Worm (Caenorhabditis elegans): ENCODE measurements around the gene F43G6.4.

Gene F43G6.4

DNA sequence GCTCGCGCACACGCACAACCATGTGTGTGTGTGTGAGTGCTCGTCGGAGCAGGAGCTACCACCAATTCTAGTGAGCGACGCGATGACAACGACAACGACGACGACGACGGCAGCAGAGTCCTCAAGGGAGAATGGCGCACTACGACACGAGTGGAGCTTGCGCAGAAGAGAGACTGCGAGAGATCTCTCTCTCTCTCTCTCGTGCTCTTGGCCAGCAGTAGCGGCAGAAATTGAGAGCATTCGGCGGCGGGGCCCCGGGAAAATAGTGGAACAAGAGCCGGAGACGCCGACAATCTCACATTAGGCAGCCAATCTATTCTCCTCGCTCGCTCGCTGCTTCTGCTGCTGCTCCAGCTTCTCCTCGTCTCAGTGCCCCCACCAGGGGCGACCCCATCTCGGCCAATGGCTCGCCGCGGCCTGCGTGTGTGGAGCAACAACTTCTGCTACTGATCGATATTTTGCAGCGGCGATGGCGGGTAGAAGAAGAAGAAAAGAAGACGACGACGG lies 43.7 kb upstream of the F43G6.4 start (continued):
- peak; percentile 59 for TF ChIP-seq nhr-6 (tag; optimal IDR thresholded peaks at IDR 0.05)
- TF ChIP-seq gei-8 (GFP tag; optimal IDR thresholded peaks at IDR 0.05) = peak; percentile 39
- TF ChIP-seq attf-4 (tag; optimal IDR thresholded peaks at IDR 0.05) = no peak
- TF ChIP-seq ZK546.5 (tag; optimal IDR thresholded peaks at IDR 0.05) = no peak
- peak; percentile 56 for TF ChIP-seq T20F7.1 (GFP tag; optimal IDR thresholded peaks at IDR 0.05)
- TF ChIP-seq F37D6.2 (tag; optimal IDR thresholded peaks at IDR 0.05) = peak; percentile 87
- TF ChIP-seq Y5F2A.4 (GFP tag; optimal IDR thresholded peaks at IDR 0.05) = no peak
- no peak for TF ChIP-seq ceh-44 (GFP tag; IDR thresholded peaks at IDR 0.05)
- TF ChIP-seq nhr-25 (tag; optimal IDR thresholded peaks at IDR 0.05; ENCODE audit: borderline replicate concordance, insufficient read depth) = no peak
- no peak for TF ChIP-seq nhr-237 (tag; optimal IDR thresholded peaks at IDR 0.05)
- no peak for TF ChIP-seq F26F4.8 (GFP tag; conservative IDR thresholded peaks at IDR 0.05)
- TF ChIP-seq zip-2 (tag; optimal IDR thresholded peaks at IDR 0.05) = no peak
- no peak for TF ChIP-seq F44E2.7 (GFP tag; IDR thresholded peaks at IDR 0.05)
- TF ChIP-seq ces-1 (GFP tag; optimal IDR thresholded peaks at IDR 0.05) = no peak
- TF ChIP-seq ztf-7 (tag; optimal IDR thresholded peaks at IDR 0.05) = no peak
- no peak for TF ChIP-seq nhr-41 (GFP tag; IDR thresholded peaks at IDR 0.05)
- peak in 1 of 2 experiments; percentile 63 for TF ChIP-seq hif-1 (tag; optimal IDR thresholded peaks at IDR 0.05)

DNA sequence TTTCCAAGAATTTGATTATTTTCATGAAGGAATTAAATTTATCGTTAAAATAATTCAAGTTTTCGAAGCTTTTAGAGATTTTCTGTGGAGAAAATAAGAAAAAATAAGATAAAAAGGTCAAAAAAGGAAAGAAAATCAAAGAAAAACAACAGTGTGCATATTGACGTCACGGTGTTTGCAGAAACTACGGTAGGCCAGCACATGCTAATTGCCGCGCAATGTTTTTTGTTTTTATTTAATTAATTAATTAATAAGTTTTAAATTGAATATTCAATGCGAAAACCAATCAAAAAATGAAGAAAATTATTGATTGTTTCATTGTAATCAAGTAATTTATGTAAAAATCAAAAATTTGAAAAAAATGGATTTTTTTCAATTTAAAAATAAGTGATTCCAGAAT lies 42.7 kb upstream of the F43G6.4 start:
- TF ChIP-seq mes-2 (tag; optimal IDR thresholded peaks at IDR 0.05; ENCODE audit: poor library complexity, severe bottlenecking) (peak; percentile 15), lsy-2 (tag; optimal IDR thresholded peaks at IDR 0.05) (peak; percentile 24 to 95), D1046.2 (GFP tag; IDR thresholded peaks at IDR 0.05) (no peak), T20F7.1 (GFP tag; optimal IDR thresholded peaks at IDR 0.05) (peak; percentile 35), lin-38 (GFP tag; IDR thresholded peaks at IDR 0.05) (0 out of 2 replicates have a peak, but pooled peaks have one; percentile 9)

DNA sequence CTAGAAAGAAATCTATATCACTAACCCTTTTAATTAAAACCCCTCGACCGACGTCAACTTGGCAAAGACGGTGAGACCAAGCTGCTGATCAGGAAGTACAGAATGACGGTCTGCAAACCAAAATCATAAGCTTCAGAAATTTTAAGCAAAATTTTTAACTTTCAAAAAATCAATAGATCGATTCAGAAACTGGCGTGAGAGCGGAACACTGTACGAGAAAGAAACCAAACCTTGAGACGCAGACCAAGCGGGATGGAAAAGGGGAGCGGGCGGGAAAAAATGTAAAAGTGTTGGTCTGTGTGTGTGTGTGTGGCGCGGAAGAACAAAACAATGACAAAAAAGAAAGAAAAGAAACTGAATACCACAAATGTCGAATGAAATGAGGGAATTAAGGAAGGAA lies 42.1 kb upstream of the F43G6.4 start, which contains the start of the genes F44E5.17 and gpb-1:
Gene F44E5.17, minus strand, starts transcription at position 101 of the 400 bp plus-strand sequence.
Gene gpb-1, minus strand, starts transcription at position 118 of the 400 bp plus-strand sequence.
- TF ChIP-seq dmd-9 (GFP tag; IDR thresholded peaks at IDR 0.05) (no peak), lin-15B (tag; optimal IDR thresholded peaks at IDR 0.05) (no peak), lin-39 (tag; optimal IDR thresholded peaks at IDR 0.05) (no peak), nhr-76 (tag; optimal IDR thresholded peaks at IDR 0.05) (no peak), unc-62 (GFP tag; optimal IDR thresholded peaks at IDR 0.05 in 1 of 2) (no peak), unc-62 (tag; optimal IDR thresholded peaks at IDR 0.05) (no peak), ceh-28 (tag; optimal IDR thresholded peaks at IDR 0.05) (peak; percentile 2), mep-1 (tag; optimal IDR thresholded peaks at IDR 0.05) (peak; percentile 20), pha-4 (GFP tag; IDR thresholded peaks at IDR 0.05) (0 out of 2 replicates have a peak, but pooled peaks have one; percentile 23), pha-4 (tag; optimal IDR thresholded peaks at IDR 0.05) (no peak), skn-1 (tag; optimal IDR thresholded peaks at IDR 0.05) (no peak), set-16 (GFP tag; IDR thresholded peaks at IDR 0.05) (no peak), dve-1 (tag; optimal IDR thresholded peaks at IDR 0.05; ENCODE audit: insufficient read depth) (peak; percentile 22)

DNA sequence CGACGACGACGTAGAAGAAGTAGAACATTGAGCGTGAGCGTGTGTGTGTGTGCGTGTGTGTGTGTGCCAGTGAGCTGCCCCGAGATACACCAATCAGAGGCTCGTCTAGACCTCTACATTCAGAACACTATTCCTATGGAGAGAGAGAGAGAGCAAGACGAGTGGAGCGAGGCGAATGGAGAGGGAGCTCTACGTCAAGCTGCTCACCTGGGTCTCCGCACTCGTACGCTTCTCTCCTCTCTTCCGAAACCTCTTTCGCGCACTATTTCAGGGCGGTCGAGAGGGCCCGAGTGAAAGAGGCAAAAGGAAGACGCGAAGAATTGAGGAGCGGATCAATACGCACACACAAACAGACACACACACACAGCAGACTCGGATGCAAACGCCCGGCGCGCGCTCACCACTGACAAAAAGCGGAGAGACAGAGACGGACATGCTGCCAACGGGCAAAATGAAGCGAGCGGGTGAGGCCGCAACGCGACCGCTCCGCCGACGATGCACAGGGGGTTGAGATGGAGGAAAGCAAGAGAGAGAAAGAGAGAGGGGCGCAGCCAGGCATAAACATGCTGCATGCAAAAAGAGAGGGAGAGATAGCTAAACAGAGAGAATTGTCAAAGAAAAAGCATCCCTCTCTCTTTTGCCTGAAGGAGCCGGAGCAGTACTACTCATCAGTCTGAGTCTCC lies 40.9 kb upstream of the F43G6.4 start:
- TF ChIP-seq ceh-62 (tag; optimal IDR thresholded peaks at IDR 0.05) (no peak), lin-15B (tag; optimal IDR thresholded peaks at IDR 0.05) (peak; percentile 6), lin-38 (GFP tag; IDR thresholded peaks at IDR 0.05) (peak; percentile 61), unc-62 (GFP tag; optimal IDR thresholded peaks at IDR 0.05 in 1 of 2) (peak in 1 of 2 experiments; percentile 98), unc-62 (tag; optimal IDR thresholded peaks at IDR 0.05) (no peak), arid-1 (GFP tag; conservative IDR thresholded peaks at IDR 0.05) (peak; percentile 41; the same call in 1 of the 2 replicates), lir-3 (tag; optimal IDR thresholded peaks at IDR 0.05) (peak; percentile 58), nhr-6 (tag; optimal IDR thresholded peaks at IDR 0.05) (peak; percentile 68), spr-1 (tag; optimal IDR thresholded peaks at IDR 0.05) (peak; percentile 88), nhr-48 (tag; optimal IDR thresholded peaks at IDR 0.05) (peak; percentile 78), dve-1 (tag; optimal IDR thresholded peaks at IDR 0.05; ENCODE audit: insufficient read depth) (peak; percentile 57), zip-2 (tag; optimal IDR thresholded peaks at IDR 0.05) (peak; percentile 55), daf-16 (GFP tag; optimal IDR thresholded peaks at IDR 0.05) (peak in 1 of 2 experiments; percentile 76), daf-16 (tag; optimal IDR thresholded peaks at IDR 0.05) (peak; percentile 58), daf-12 (tag; optimal IDR thresholded peaks at IDR 0.05) (no peak), hif-1 (tag; optimal IDR thresholded peaks at IDR 0.05) (peak; percentile 20 to 83), nhr-111 (GFP tag; optimal IDR thresholded peaks at IDR 0.05) (peak; percentile 40), hlh-11 (tag; optimal IDR thresholded peaks at IDR 0.05) (peak; percentile 96)
